Worm (Caenorhabditis elegans): ENCODE results near the gene ttr-38.

Gene ttr-38

ce11 chrX:9264636-9265035 lies 49.7 kb downstream of the ttr-38 start (continued):
- TF ChIP-seq egl-18 (GFP tag; IDR thresholded peaks at IDR 0.05), result no peak
- TF ChIP-seq hlh-12 (tag; optimal IDR thresholded peaks at IDR 0.05), result no peak
- no peak for TF ChIP-seq ceh-91 (GFP tag; IDR thresholded peaks at IDR 0.05)
- TF ChIP-seq lir-1 (GFP tag; conservative IDR thresholded peaks at IDR 0.05), result no peak

- TF ChIP-seq madf-8 (GFP tag; conservative IDR thresholded peaks at IDR 0.05) (no peak), attf-3 (GFP tag; conservative IDR thresholded peaks at IDR 0.05) (no peak), lin-54 (GFP tag; optimal IDR thresholded peaks at IDR 0.05) (no peak), tbx-9 (tag; optimal IDR thresholded peaks at IDR 0.05; ENCODE audit: borderline replicate concordance) (no peak), B0019.2 (GFP tag; conservative IDR thresholded peaks at IDR 0.05) (no peak)
Observed at ce11 chrX:9264231-9264630, 50.1 kb downstream of the ttr-38 start, which contains the start of gene F18G5.6. Gene F18G5.6 (minus strand): TSS chrX:9264331.

All from whole organism, young adult.